Fruit fly (Drosophila melanogaster): Measurements from ENCODE around the gene CG14518.
A peak's percentile ranks its signal among the peaks of the same experiment; 100 is the strongest.

Gene CG14518

DNA sequence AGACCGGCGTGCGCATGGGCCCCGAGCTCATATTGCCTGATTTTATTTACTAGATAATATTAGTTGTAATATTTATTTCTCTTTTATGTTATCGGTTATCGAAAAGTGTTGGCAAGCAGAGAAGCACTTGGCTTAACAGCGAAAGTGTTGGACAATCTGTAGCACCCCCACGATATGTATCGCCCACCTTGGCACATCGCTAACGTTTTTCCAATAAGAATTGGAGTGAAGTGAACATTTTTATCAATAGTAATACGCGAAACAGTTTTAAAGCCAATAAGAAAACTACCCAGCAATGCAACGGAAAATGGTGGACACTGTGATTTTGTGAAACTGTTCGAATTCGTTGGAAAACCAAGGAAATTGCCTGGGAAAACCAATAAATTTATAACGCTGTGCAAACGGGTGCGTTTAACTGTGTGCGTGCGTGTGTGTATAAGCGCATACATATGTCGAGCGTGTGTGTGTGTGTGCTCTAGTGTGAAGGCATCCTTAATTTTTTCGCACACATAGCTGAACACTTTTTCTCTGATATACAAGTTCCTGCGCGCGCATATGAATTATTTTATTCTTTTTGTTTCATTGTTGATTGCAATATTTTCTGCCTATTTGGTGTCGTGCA, 14.3 kb downstream of the CG14518 start, which contains the start of the genes Slu7 and Pkc98E (continued):
- TF ChIP-seq sqz (GFP tag; optimal IDR thresholded peaks at IDR 0.05) = no peak
- TF ChIP-seq Sry-β (GFP tag; optimal IDR thresholded peaks at IDR 0.05) = no peak
- peak; percentile 70 for TF ChIP-seq bcd (GFP tag; optimal IDR thresholded peaks at IDR 0.05)
- TF ChIP-seq CG7357 (GFP tag; IDR thresholded peaks at IDR 0.05) = 0 out of 3 replicates have a peak, but pooled peaks have one; percentile 9
- no peak for TF ChIP-seq Atf-2 (GFP tag; optimal IDR thresholded peaks at IDR 0.05)
- peak in 1 of 3 experiments; percentile 68 for TF ChIP-seq lola (GFP tag; optimal IDR thresholded peaks at IDR 0.05)
- TF ChIP-seq aop (GFP tag; IDR thresholded peaks at IDR 0.05) = no peak
- TF ChIP-seq gcm (GFP tag; optimal IDR thresholded peaks at IDR 0.05) = no peak
- TF ChIP-seq CG16813 (GFP tag; IDR thresholded peaks at IDR 0.05; ENCODE audit: partially characterized antibody) = peak; percentile 91
- TF ChIP-seq nom (GFP tag; optimal IDR thresholded peaks at IDR 0.05) = no peak
- TF ChIP-seq CG5245 (GFP tag; optimal IDR thresholded peaks at IDR 0.05) = peak; percentile 39
- TF ChIP-seq CkIIα-i1 (GFP tag; IDR thresholded peaks at IDR 0.05) = no peak
- peak; percentile 87 for TF ChIP-seq unc-4 (GFP tag; IDR thresholded peaks at IDR 0.05; ENCODE audit: partially characterized antibody)
- no peak for TF ChIP-seq gce (GFP tag; IDR thresholded peaks at IDR 0.05)
- TF ChIP-seq wek (GFP tag; optimal IDR thresholded peaks at IDR 0.05) = no peak
- TF ChIP-seq Spps (tag; optimal IDR thresholded peaks at IDR 0.05) = no peak
- peak; percentile 18 for TF ChIP-seq dmrt99B (tag; optimal IDR thresholded peaks at IDR 0.05)
- peak; percentile 4 for TF ChIP-seq HHEX (GFP tag; optimal IDR thresholded peaks at IDR 0.05)
- peak; percentile 42 for TF ChIP-seq CG11504 (tag; optimal IDR thresholded peaks at IDR 0.05)
- peak; percentile 13 for TF ChIP-seq slou (GFP tag; optimal IDR thresholded peaks at IDR 0.05)
- TF ChIP-seq Usf (GFP tag; optimal IDR thresholded peaks at IDR 0.05) = no peak
- TF ChIP-seq CG5953 (GFP tag; IDR thresholded peaks at IDR 0.05) = no peak
- no peak for TF ChIP-seq ap (GFP tag; IDR thresholded peaks at IDR 0.05)
- peak; percentile 31; the same call in 1 of the 2 replicates for TF ChIP-seq CG4404 (GFP tag; IDR thresholded peaks at IDR 0.05)
- TF ChIP-seq CG32767 (GFP tag; IDR thresholded peaks at IDR 0.05) = peak; percentile 10; the same call in 1 of the 2 replicates
- TF ChIP-seq CG2199 (GFP tag; IDR thresholded peaks at IDR 0.05) = 0 out of 3 replicates have a peak, but pooled peaks have one; percentile 52
- TF ChIP-seq CG8290 (GFP tag; optimal IDR thresholded peaks at IDR 0.05) = peak; percentile 59
- peak; percentile 71 to 93 for TF ChIP-seq CG8290 (tag; optimal IDR thresholded peaks at IDR 0.05)
- no peak for TF ChIP-seq Rx (GFP tag; IDR thresholded peaks at IDR 0.05)
- TF ChIP-seq CG4282 (GFP tag; optimal IDR thresholded peaks at IDR 0.05) = peak; percentile 53
- peak; percentile 66 for TF ChIP-seq zen (tag; optimal IDR thresholded peaks at IDR 0.05)
- peak; percentile 71 for TF ChIP-seq ewg (GFP tag; optimal IDR thresholded peaks at IDR 0.05)
- peak; percentile 91 for TF ChIP-seq pzg (GFP tag; optimal IDR thresholded peaks at IDR 0.05)
- TF ChIP-seq CG3847 (GFP tag; IDR thresholded peaks at IDR 0.05) = peak; percentile 92
- peak; percentile 50 for TF ChIP-seq CG1647 (GFP tag; optimal IDR thresholded peaks at IDR 0.05)
- TF ChIP-seq Fer3 (tag; optimal IDR thresholded peaks at IDR 0.05) = peak; percentile 51
- TF ChIP-seq MBD-R2 (GFP tag; IDR thresholded peaks at IDR 0.05) = peak; percentile 87
- peak; percentile 80 for TF ChIP-seq Dll (GFP tag; IDR thresholded peaks at IDR 0.05; ENCODE audit: partially characterized antibody)
- peak; percentile 13; the same call in 1 of the 2 replicates for TF ChIP-seq Ada2b (GFP tag; IDR thresholded peaks at IDR 0.05)
- TF ChIP-seq fru (optimal IDR thresholded peaks at IDR 0.05) = no peak
- TF ChIP-seq CG17612 (GFP tag; IDR thresholded peaks at IDR 0.05) = no peak
- TF ChIP-seq CG1792 (GFP tag; optimal IDR thresholded peaks at IDR 0.05) = peak; percentile 48
- TF ChIP-seq CG10321 (GFP tag; IDR thresholded peaks at IDR 0.05) = 0 out of 2 replicates have a peak, but pooled peaks have one; percentile 25
- peak in 1 of 2 experiments; percentile 39 for TF ChIP-seq bsh (GFP tag; optimal IDR thresholded peaks at IDR 0.05)
- peak; percentile 34; the same call in 1 of the 2 replicates for TF ChIP-seq Adf1 (GFP tag; IDR thresholded peaks at IDR 0.05)
- no peak for TF ChIP-seq CG4730 (GFP tag; IDR thresholded peaks at IDR 0.05)
- no peak for TF ChIP-seq CG11560 (tag; IDR thresholded peaks at IDR 0.05)
- 0 out of 2 replicates have a peak, but pooled peaks have one; percentile 18 for TF ChIP-seq E2f1 (GFP tag; IDR thresholded peaks at IDR 0.05)
- TF ChIP-seq trem (tag; optimal IDR thresholded peaks at IDR 0.05) = peak; percentile 61
- TF ChIP-seq HLH4C (GFP tag; IDR thresholded peaks at IDR 0.05; ENCODE audit: partially characterized antibody) = peak; percentile 87

All from whole organism, embryonic.